Fruit fly (Drosophila melanogaster) S2 (cell line): Measurements from ENCODE around the gene Agpat4.

Source experiments
- CG8478 ChIP-seq: fragments of >200 bp; optimal IDR thresholded peaks from 2 replicates; lab custom pipeline; 2018
- CTCF ChIP-seq, 2 experiments: fragments of >200 bp; optimal IDR thresholded peaks; 2 replicates each; lab custom pipeline; 2018

- TF ChIP-seq CTCF (optimal IDR thresholded peaks at IDR 0.05; lab: Kevin White, UChicago), result peak; percentile 87 to 92
- no peak for TF ChIP-seq CG8478 (lab: Kevin White, UChicago)
Observed at dm6 chr3L:16407815-16408608, 26.6 kb upstream of the Agpat4 start.
